Worm (Caenorhabditis elegans): ENCODE results near the gene F59A7.2.

- TF ChIP-seq unc-39 (tag; optimal IDR thresholded peaks at IDR 0.05) (no peak), lin-39 (tag; optimal IDR thresholded peaks at IDR 0.05) (no peak), elt-3 (tag; optimal IDR thresholded peaks at IDR 0.05) (no peak), ceh-9 (tag; optimal IDR thresholded peaks at IDR 0.05) (no peak), mdl-1 (tag; optimal IDR thresholded peaks at IDR 0.05) (no peak), elt-1 (tag; optimal IDR thresholded peaks at IDR 0.05) (no peak), fos-1 (tag; optimal IDR thresholded peaks at IDR 0.05) (no peak), zag-1 (tag; optimal IDR thresholded peaks at IDR 0.05) (no peak), nfya-1 (tag; optimal IDR thresholded peaks at IDR 0.05; ENCODE audit: insufficient read depth) (no peak)
These were observed 24.9 kb downstream of the F59A7.2 start for ce11 chrV:1991381-1991780.

All from whole organism, L3 larva.